Worm (Caenorhabditis elegans): ENCODE measurements around the gene spig-6.

DNA sequence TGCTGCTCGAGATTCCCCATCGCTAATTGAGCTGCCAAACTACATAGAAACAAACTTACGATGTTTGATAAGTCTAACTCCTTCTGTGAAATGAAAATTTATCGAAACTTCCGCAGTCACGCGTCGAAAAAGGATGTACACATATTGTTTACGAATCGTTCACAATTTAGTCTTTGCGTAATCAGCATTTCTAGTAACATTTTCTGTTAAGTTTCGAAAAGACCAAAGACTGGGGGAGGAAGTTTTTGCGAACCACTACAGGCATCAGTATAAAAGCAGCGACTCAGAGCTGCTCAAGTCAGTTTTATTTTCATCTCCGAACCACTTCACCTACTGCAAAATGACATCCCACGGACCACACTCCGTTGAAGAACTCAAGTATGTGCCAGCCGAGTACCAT, 6.8 kb downstream of the spig-6 start, which contains the start of gene sqst-4:
- no peak for TF ChIP-seq fkh-6 (tag; optimal IDR thresholded peaks at IDR 0.05)
- TF ChIP-seq nhr-11 (tag; optimal IDR thresholded peaks at IDR 0.05), result no peak
- TF ChIP-seq hlh-8 (tag; optimal IDR thresholded peaks at IDR 0.05), result no peak
- TF ChIP-seq lin-11 (tag; optimal IDR thresholded peaks at IDR 0.05), result no peak
- TF ChIP-seq ceh-24 (tag; optimal IDR thresholded peaks at IDR 0.05), result no peak
- no peak for TF ChIP-seq ceh-2 (tag; optimal IDR thresholded peaks at IDR 0.05)

Data from whole organism, late embryonic.